Fruit fly (Drosophila melanogaster) Kc167 (cell line): ENCODE results near the gene MP1.

ENCODE experiments used
- Sin3A ChIP-seq: fragments of >200 bp; optimal IDR thresholded peaks from 2 replicates; lab custom pipeline; 2018; ENCODE audit warnings: missing external identifiers
- h ChIP-seq: fragments of >200 bp; optimal IDR thresholded peaks from 3 replicates; lab custom pipeline; 2018; ENCODE audit warnings: missing external identifiers

DNA sequence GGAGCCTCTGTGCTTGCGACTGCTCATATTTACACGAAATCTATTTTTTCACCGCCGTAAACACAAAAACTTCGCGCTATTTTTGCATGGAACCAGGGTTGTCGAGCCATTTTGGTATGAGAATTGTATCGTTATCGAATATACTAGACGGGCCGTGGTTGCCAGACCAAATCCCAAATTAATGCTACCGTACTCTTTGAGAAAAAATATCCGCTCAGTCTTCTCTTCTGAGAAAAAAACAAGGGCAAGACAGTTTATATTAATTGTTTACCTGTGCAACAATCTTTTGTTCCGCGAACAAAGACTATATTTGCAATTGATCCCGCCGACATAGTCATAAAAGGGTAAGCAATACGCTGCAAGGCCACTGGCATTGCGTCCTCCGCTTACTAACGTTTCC lies 29.9 kb downstream of the MP1 start, which contains the start of the genes Skp2 and CG1103:
- no peak for TF ChIP-seq h (lab: Kevin White, UChicago)
- TF ChIP-seq Sin3A (lab: Kevin White, UChicago): no peak
